Worm (Caenorhabditis elegans): ENCODE measurements around the gene C03B1.4.

C03B1.4 gene

DNA sequence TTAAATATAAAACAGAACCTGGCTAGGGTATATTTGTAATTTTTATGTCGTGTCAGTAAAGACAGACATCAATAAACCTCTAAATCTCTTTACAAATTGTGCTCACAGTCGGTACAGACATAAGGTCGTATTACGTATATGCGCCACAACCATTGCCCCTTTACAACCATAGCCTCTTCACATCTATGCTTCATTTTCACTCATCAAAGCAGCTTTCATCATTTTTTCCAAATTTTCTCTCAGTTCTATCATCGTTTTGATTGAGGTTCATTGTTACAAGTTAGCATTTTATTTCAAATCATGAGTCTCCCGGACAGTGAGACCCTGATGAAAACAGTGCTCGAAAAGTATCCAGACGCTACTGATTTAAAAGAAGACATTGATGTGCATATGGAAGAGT lies at the start of gene C03B1.4:
Gene C03B1.4 (plus strand): TSS at position 301 of the 400 bp plus-strand sequence.
- TF ChIP-seq unc-62 (GFP tag; optimal IDR thresholded peaks at IDR 0.05): no peak

DNA sequence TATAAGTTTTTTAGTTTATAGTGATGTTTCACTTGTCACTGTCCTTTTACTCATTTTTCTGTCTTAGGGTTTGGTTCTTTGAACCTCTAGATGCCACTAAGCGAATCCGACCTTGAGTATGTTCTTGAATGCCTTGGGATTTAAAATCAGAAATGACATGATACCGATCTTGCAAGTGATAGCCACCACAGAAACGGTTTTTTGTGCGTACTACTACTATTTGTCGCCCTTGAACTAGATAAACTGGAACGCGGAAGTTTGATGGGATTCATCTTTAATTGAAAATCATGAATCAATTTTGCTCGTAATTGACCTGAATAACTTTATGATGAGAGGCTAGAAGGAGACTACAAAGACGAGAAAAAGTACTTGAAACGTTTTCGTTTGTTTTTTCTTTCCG lies 45.5 kb upstream of the C03B1.4 start:
- TF ChIP-seq unc-62 (GFP tag; optimal IDR thresholded peaks at IDR 0.05): no peak

DNA sequence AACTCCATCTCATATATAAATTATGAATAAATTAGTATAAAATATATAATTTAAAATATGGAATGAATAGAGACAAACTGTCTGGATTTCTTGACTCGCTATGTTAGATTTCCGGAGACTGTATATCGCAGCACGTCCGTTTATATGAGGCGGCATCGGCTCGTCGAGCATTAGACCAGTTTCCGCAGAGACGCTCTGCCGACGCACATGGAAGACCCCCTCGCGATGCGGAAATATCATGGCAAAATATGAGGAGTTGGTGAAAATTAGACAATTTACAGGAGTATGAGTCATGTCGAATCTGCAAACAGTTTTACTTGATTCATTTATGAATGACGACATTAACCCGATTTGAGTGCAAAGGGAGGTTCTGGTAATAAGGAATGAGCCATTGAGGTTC lies 44.8 kb upstream of the C03B1.4 start, which contains the start of gene chtb-3:
Gene chtb-3 (minus strand): TSS at position 101 of the 400 bp plus-strand sequence.
- no peak for TF ChIP-seq unc-62 (GFP tag; optimal IDR thresholded peaks at IDR 0.05)

DNA sequence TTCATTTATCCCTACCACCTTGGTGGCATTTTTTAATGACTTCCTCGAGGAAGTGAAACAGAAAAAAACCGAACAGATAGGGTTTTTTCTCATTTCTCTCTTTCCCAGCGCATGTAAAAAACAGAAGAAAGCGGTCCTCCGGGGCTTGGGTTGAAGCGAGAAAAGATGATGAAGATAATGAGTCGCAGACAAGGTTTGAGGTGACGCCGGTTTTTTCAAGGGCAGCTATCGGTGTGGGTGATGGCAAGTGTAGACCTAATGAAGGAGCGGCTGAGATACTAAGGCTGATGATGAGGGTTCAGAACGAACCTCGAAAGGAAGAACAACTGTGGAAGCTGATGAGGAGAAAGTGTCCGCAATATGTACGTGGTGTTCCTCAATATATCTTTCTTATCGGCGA lies 43.4 kb upstream of the C03B1.4 start:
- TF ChIP-seq unc-62 (GFP tag; optimal IDR thresholded peaks at IDR 0.05): no peak

DNA sequence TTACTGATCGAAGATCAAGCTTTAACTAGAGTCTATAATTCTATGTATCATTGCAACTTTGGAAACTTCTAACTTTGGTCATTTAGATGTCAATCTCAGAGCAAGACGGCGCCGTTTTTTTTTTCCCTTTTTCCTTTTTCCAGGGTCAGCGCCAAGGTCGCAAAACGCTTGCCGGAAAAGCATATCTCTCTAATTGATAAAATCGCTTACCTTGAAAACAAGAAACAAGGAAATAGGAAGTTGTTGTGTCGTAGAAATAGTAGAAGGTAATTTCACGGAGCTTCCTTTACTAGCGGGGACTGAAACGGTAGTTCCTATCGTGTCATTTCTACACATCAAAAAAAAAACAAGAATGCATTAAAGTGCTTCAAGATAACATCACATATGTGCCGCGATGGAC lies 42.9 kb upstream of the C03B1.4 start:
- no peak for TF ChIP-seq unc-62 (GFP tag; optimal IDR thresholded peaks at IDR 0.05)

DNA sequence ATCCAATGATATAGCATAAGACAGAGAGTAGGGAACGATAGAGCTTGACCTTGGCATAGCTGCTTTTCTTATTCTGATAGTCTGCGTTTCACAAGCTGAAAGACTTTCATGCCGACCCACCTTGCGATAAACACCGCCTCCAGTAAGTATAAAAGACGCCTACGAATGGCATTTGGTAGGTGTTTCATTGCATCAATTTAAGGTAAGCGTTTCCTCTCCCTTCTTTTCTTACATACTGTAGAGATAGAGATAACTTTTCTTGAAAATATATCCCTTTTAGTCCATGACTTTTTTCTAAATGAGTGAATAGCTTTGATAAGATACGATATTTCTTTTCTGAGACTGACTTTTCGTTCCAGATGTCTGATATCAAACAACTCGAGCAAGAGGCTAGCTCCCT lies 41.2 kb upstream of the C03B1.4 start, which contains the start of gene col-167:
Gene col-167 (plus strand): TSS at position 360 of the 400 bp plus-strand sequence.
- no peak for TF ChIP-seq unc-62 (GFP tag; optimal IDR thresholded peaks at IDR 0.05)

DNA sequence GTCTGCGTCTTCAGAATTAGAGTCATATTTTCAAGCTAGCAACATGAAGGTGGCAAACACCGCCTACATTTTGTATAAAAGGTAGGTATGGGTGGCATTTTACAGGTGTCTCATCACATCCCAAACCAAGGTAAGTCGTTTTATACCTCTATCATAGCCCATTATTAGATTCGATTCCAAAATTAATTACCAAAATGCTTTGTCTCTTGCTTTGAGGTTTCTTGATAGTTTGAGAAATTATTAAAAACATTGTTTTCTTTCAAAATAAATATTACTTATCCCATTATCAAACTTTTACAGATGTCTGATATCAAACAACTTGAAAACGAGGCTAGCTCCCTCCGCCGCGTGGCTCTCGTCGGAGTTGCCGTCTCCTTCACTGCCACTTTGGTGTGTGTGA lies 38.2 kb upstream of the C03B1.4 start, which contains the start of gene col-168:
Gene col-168 (plus strand): TSS at position 301 of the 400 bp plus-strand sequence.
- no peak for TF ChIP-seq unc-62 (GFP tag; optimal IDR thresholded peaks at IDR 0.05)

DNA sequence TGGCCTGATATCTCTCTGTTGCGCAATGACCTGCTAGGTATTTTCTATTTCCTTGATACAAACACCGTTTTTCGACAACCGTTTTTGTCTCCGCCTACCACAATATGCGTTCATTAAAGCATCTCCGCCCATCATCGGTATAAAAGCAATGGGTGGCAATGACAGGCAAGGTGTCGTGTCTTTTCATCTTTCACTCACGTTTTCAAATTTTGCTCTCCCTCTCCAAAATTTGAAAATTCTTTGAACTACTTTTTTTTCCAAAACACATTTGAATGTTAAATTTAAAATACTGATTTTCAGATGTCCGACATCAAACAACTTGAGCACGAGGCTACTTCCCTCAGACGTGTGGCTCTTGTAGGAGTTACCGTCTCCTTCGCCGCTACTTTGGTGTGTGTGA lies 35.4 kb upstream of the C03B1.4 start, which contains the start of gene col-169:
Gene col-169 (plus strand): TSS at position 301 of the 400 bp plus-strand sequence.
- TF ChIP-seq unc-62 (GFP tag; optimal IDR thresholded peaks at IDR 0.05): no peak

DNA sequence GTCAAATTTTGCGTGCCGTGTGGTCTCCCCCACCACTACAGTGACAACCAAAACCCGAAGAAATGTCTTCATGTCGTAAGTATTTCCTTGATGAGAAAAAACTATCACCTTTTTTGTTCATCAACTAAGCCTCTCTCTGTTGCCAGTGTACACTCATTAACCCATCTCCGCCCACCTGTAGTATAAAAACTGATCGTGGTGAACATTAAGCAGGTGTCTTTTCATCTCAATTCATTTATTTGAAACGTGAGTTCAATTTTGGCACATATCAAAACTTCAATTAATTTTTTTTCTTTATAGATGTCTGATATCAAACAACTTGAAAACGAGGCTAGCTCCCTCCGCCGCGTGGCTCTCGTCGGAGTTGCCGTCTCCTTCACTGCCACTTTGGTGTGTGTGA lies 32.9 kb upstream of the C03B1.4 start, which contains the start of gene col-170:
Gene col-170 (plus strand): TSS at position 301 of the 400 bp plus-strand sequence.
- no peak for TF ChIP-seq unc-62 (GFP tag; optimal IDR thresholded peaks at IDR 0.05)

DNA sequence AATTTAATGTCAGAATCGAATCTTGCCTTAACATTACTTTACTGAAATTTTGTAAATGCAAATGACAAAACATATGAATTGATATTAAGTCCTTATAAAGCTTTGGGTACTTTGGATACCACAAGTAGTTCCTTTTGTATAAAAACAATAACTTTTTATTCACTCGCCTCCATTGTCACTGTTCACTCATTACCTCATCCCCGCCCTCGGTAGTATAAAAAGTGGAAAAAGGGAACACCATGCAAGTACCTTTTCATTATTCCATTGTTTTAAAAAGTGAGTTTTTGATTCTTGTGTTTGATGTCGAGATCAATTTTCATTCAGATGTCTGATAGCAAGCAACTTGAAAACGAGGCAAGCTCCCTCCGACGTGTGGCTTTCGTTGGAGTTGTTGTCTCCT lies 30.3 kb upstream of the C03B1.4 start, which contains the start of gene col-171:
Gene col-171 (plus strand): TSS at position 301 of the 400 bp plus-strand sequence.
- TF ChIP-seq unc-62 (GFP tag; optimal IDR thresholded peaks at IDR 0.05): no peak

DNA sequence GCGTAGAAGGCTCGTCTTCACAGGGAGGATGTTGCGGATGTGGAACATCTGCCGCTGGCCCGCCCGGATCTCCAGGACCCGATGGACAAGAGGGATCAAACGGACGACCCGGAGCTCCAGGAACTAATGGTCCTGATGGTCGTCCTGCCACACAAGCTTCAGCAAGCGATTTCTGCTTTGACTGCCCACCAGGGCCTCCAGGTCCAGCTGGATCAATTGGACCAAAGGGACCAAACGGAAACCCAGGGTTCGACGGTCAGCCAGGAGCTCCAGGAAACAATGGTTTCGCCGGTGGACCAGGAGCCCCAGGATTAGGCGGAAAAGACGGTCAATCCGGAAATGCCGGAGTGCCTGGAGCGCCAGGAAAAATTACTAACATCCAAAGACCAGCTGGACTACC lies 29.7 kb upstream of the C03B1.4 start:
- no peak for TF ChIP-seq unc-62 (GFP tag; optimal IDR thresholded peaks at IDR 0.05)

DNA sequence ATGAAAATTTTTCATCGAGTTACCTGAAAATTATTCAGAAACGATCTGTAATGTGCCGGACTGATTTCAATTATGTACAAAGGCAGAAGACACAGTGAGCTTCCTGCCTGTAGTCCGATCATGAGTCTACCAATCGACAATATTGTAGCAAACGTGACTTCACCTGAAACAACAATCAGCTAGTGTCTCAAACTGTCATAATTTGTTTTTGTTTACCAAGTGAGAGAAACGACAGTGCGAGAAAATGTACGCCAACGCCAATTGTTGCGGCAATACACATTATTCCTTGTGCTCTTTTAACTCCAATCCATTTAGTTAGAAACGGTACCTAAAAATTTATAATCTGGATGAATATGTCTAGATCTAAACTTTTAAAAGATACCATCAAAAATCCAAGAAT lies 27.0 kb upstream of the C03B1.4 start:
- no peak for TF ChIP-seq unc-62 (GFP tag; optimal IDR thresholded peaks at IDR 0.05)

DNA sequence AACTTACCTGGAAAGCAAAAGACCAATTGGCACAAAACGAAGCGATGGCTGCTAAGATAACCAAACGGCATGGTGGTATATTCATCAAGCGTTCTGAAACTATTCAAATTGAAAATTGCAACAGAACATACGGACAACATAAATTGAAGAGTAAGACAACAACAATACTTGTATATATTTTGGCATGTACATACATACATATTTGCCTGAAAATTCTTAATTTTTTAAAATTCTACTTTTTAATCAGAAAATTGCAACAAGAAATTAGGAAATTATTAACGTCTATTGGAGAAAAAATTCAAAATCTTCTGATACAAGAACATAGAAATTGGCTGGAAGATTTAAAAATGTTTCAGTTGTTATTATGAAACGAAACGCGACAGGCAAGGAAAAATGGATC lies 26.3 kb upstream of the C03B1.4 start, which contains the start of gene C03B1.13:
Gene C03B1.13 (minus strand): TSS at position 101 of the 400 bp plus-strand sequence.
- no peak for TF ChIP-seq unc-62 (GFP tag; optimal IDR thresholded peaks at IDR 0.05)

DNA sequence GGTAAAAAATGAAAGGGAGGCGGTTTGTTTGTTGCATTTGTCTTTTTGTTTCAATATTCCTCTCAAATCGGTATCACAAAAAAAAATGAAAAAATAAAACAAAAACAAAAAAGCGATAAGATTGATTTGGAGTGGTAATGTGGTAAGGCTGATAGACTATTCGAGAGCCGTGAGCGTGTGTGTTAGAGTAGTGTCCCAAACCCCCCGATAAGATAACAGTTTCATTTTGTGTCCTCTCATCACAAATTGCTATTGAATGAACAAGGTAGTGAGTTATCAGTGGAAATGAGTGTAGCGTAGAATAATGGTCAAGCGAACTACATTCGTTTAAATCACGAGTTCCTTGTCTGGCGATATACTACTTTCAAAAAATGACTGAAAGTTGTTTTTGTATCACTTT lies 25.9 kb upstream of the C03B1.4 start:
- TF ChIP-seq unc-62 (GFP tag; optimal IDR thresholded peaks at IDR 0.05): no peak

DNA sequence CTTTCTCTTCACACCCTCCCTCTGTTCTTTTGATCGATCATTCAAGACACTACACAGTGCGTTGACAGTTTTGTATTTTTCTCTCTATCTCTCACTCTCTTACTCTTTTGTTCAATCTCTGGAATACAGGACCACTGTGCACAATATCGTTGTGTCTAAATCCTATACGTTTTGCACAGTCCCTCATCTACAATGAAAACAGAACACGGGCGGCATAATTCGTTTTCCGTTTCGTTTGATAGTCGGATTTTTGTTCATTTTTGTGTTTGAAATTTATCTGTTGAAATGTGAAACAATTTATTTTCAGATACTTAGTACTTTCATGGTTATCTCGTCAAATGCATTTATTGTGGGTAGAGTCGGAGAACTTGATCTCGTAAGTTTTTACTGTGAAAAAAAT lies 22.8 kb upstream of the C03B1.4 start, which contains the start of gene C03B1.7:
Gene C03B1.7 (plus strand): TSS at position 301 of the 400 bp plus-strand sequence.
- TF ChIP-seq unc-62 (GFP tag; optimal IDR thresholded peaks at IDR 0.05): no peak

DNA sequence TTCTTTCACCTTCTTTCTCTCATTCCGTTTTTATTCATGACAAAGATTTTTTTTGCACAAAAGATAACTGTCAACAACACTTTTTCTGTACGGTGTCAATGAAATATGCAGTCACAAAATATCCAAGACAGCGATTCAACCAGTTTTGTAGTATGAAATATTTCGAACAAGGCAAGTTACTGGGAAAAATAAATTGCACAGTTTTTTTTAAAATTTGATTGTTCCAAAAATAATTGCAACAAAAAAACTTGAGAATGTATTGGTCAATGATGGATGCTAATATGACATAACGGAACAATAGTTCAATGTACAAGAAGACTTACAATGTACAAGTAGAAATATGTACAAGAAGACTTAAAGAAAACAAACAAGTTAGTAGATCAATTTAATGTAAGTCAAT lies 18.5 kb upstream of the C03B1.4 start:
- no peak for TF ChIP-seq unc-62 (GFP tag; optimal IDR thresholded peaks at IDR 0.05)

DNA sequence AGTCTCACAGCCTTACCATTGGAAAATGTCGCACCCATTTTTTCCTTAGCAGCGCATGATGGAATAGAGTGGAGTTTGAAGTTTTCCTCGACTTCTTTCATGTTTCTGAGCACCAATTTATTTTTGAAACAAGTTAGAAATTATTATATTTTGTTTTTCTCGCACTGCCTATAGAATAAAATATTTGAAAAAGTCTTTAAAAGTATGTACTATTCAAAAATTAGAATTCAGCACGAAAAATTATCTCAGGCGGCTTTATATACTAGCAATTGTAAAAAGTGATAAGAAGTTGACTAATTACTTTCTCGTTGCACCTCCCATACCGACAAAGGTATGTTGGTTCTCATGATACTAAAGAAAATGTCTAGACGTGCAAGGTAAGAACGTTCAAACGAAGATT lies 17.3 kb upstream of the C03B1.4 start, which contains the start of gene C03B1.9:
Gene C03B1.9 (minus strand): TSS at position 101 of the 400 bp plus-strand sequence.
- no peak for TF ChIP-seq unc-62 (GFP tag; optimal IDR thresholded peaks at IDR 0.05)

DNA sequence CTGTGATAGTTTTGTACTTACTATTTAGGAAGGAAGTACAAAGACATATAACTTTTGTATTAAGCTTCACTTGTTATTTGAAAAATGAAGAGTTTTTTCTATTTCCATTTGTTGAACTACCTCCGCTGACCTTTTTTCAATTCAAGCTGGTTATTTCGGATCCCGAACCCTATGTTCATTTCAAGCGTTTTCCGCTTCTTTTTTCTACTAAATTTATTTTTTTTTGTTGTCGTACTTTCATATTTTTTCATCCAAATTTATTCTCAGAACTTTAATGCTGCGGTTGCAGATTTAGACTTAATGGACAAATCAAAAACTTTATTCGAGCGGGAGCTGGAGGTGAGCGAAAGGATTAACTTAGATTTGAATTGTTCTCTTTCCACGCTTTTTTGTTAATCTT lies 14.3 kb upstream of the C03B1.4 start, which contains the start of gene C03B1.6:
Gene C03B1.6 (plus strand): TSS at position 301 of the 400 bp plus-strand sequence.
- no peak for TF ChIP-seq unc-62 (GFP tag; optimal IDR thresholded peaks at IDR 0.05)
